Worm (Caenorhabditis elegans) whole organism, L4 larva: Measurements from ENCODE around the gene srw-115.
A peak's percentile ranks its signal among the peaks of the same experiment; 100 is the strongest.

Experiments
- R02D3.7 ChIP-seq: fragments of 150-350 bp; sonication (generic microtip); optimal IDR thresholded peaks from 3 replicates; lab custom pipeline; 2014; ENCODE audit warnings: missing biosample characterization, missing genetic modification characterization
- T20F7.1 ChIP-seq: fragments of 200-800 bp; sonication (Bioruptor generic); optimal IDR thresholded peaks from 2 replicates; lab custom pipeline; 2018; ENCODE audit warnings: mild to moderate bottlenecking, missing genetic modification characterization, missing compliant biosample characterization
- Y48G9A.11 ChIP-seq: fragments of 200-800 bp; sonication (Bioruptor generic); IDR thresholded peaks from 2 replicates; pipeline ENCODE4 v1.3.6; 2022; ENCODE audit warnings: missing genetic modification reagents, missing genetic modification characterization, missing compliant biosample characterization
- aha-1 ChIP-seq: fragments of 150-350 bp; peaks from one replicate; lab custom pipeline; 2014; ENCODE audit warnings: missing biosample characterization, missing genetic modification characterization
- arid-1 ChIP-seq: fragments of 200-800 bp; sonication (Bioruptor generic); conservative IDR thresholded peaks from 2 replicates; pipeline ENCODE4 v1.3.6; 2022; ENCODE audit warnings: missing genetic modification reagents, missing genetic modification characterization, missing compliant biosample characterization
- ceh-28 ChIP-seq: fragments of 150-350 bp; optimal IDR thresholded peaks from 2 replicates; lab custom pipeline; 2014; ENCODE audit warnings: missing biosample characterization, missing genetic modification reagents, missing genetic modification characterization
- ces-1 ChIP-seq: fragments of 150-350 bp; sonication (generic microtip); optimal IDR thresholded peaks from 4 replicates; lab custom pipeline; 2014; ENCODE audit warnings: missing biosample characterization, missing genetic modification reagents, missing genetic modification characterization
- daf-16 ChIP-seq, 3 experiments: sonication (generic microtip); optimal IDR thresholded peaks; 2 replicates each; lab custom pipeline; 2016 to 2017; ENCODE audit warnings: missing genetic modification characterization in 3 of 3, missing genetic modification reagents in 3 of 3, mild to moderate bottlenecking in 2 of 3, missing compliant biosample characterization in 2 of 3, missing biosample characterization in 1 of 3, moderate library complexity in 1 of 3
- daf-8 ChIP-seq: fragments of 200-800 bp; sonication (Bioruptor generic); IDR thresholded peaks from 2 replicates; pipeline ENCODE4 v1.3.6; 2022; ENCODE audit warnings: missing genetic modification characterization, missing compliant biosample characterization
- dmd-6 ChIP-seq: fragments of 200-800 bp; sonication (Bioruptor generic); IDR thresholded peaks from 2 replicates; pipeline ENCODE4 v1.3.6; 2022; ENCODE audit warnings: missing genetic modification reagents, missing genetic modification characterization, missing compliant biosample characterization
- dmd-9 ChIP-seq: fragments of 200-800 bp; sonication (Bioruptor generic); IDR thresholded peaks from 2 replicates; pipeline ENCODE4 v1.3.6; 2022; ENCODE audit warnings: missing genetic modification reagents, missing genetic modification characterization, missing compliant biosample characterization
- duxl-1 ChIP-seq: sonication (generic microtip); optimal IDR thresholded peaks from 2 replicates; lab custom pipeline; 2016; ENCODE audit warnings: mild to moderate bottlenecking, missing genetic modification characterization, moderate library complexity, missing compliant biosample characterization; ENCODE audit not compliant: poor library complexity
- dve-1 ChIP-seq: sonication (generic microtip); optimal IDR thresholded peaks from 2 replicates; lab custom pipeline; 2017; ENCODE audit warnings: antibody characterized with exemption, mild to moderate bottlenecking, missing genetic modification characterization, missing compliant biosample characterization; ENCODE audit not compliant: insufficient read depth
- egl-27 ChIP-seq: sonication (generic microtip); optimal IDR thresholded peaks from 3 replicates; lab custom pipeline; 2017; ENCODE audit warnings: missing biosample characterization, missing genetic modification reagents, missing genetic modification characterization
- fkh-10 ChIP-seq: fragments of 150-350 bp; optimal IDR thresholded peaks from 2 replicates; lab custom pipeline; 2014; ENCODE audit warnings: missing biosample characterization, missing genetic modification reagents, missing genetic modification characterization
- lin-1 ChIP-seq: fragments of 200-800 bp; sonication (Bioruptor generic); IDR thresholded peaks from 2 replicates; pipeline ENCODE4 v1.3.6; 2022; ENCODE audit warnings: missing genetic modification reagents, missing genetic modification characterization, missing compliant biosample characterization
- lsy-2 ChIP-seq, 2 experiments: fragments of 150-350 bp in 1 of 2; sonication (generic microtip) in 1 of 2; optimal IDR thresholded peaks; 2 replicates each; lab custom pipeline; 2014 to 2017; ENCODE audit warnings: missing biosample characterization in 2 of 2, missing genetic modification characterization in 2 of 2
- madf-5 ChIP-seq, 2 experiments: fragments of 200-800 bp; sonication (Bioruptor generic); IDR thresholded peaks; 2 replicates each; pipeline ENCODE4 v1.3.6; 2022; ENCODE audit warnings: missing compliant biosample characterization in 2 of 2, missing genetic modification characterization in 2 of 2
- madf-9 ChIP-seq: fragments of 200-800 bp; sonication (Bioruptor generic); conservative IDR thresholded peaks from 2 replicates; pipeline ENCODE4 v1.3.6; 2022; ENCODE audit warnings: missing genetic modification reagents, missing genetic modification characterization, missing compliant biosample characterization
- mdt-29 ChIP-seq: fragments of 200-800 bp; sonication (Bioruptor generic); IDR thresholded peaks from 2 replicates; pipeline ENCODE4 v1.3.6; 2022; ENCODE audit warnings: missing genetic modification reagents, missing genetic modification characterization, missing compliant biosample characterization
- mxl-2 ChIP-seq: fragments of 200-800 bp; sonication (Bioruptor generic); conservative IDR thresholded peaks from 2 replicates; pipeline ENCODE4 v1.3.6; 2022; ENCODE audit warnings: missing genetic modification reagents, missing genetic modification characterization, missing compliant biosample characterization
- mxl-3 ChIP-seq: fragments of 200-800 bp; sonication (Bioruptor generic); optimal IDR thresholded peaks from 2 replicates; lab custom pipeline; 2018; ENCODE audit warnings: mild to moderate bottlenecking, missing genetic modification characterization, missing compliant biosample characterization
- nhr-102 ChIP-seq: sonication (generic microtip); optimal IDR thresholded peaks from 2 replicates; lab custom pipeline; 2016; ENCODE audit warnings: mild to moderate bottlenecking, missing genetic modification characterization, moderate library complexity, missing compliant biosample characterization
- nhr-11 ChIP-seq: fragments of 150-350 bp; optimal IDR thresholded peaks from 2 replicates; lab custom pipeline; 2014; ENCODE audit warnings: missing biosample characterization, missing genetic modification characterization
- nhr-111 ChIP-seq: fragments of 200-800 bp; sonication (Bioruptor generic); optimal IDR thresholded peaks from 2 replicates; lab custom pipeline; 2018; ENCODE audit warnings: mild to moderate bottlenecking, missing genetic modification characterization, missing compliant biosample characterization
- nhr-25 ChIP-seq: sonication (generic microtip); optimal IDR thresholded peaks from 2 replicates; lab custom pipeline; 2017; ENCODE audit warnings: missing genetic modification characterization, mild to moderate bottlenecking, missing compliant biosample characterization, antibody characterized with exemption, moderate library complexity, borderline replicate concordance; ENCODE audit not compliant: insufficient read depth
- nhr-42 ChIP-seq: fragments of 200-800 bp; sonication (Bioruptor generic); IDR thresholded peaks from 2 replicates; pipeline ENCODE4 v1.3.6; 2022; ENCODE audit warnings: missing genetic modification characterization, missing compliant biosample characterization
- php-3 ChIP-seq: fragments of 200-800 bp; sonication (Bioruptor generic); IDR thresholded peaks from 2 replicates; pipeline ENCODE4 v1.3.6; 2022; ENCODE audit warnings: missing genetic modification reagents, missing genetic modification characterization, missing compliant biosample characterization
- rbr-2 ChIP-seq: sonication (generic microtip); optimal IDR thresholded peaks from 2 replicates; lab custom pipeline; 2016; ENCODE audit warnings: missing genotype, missing genetic modification characterization, missing compliant biosample characterization
- skn-1 ChIP-seq: fragments of 150-350 bp; optimal IDR thresholded peaks from 2 replicates; lab custom pipeline; 2014; ENCODE audit warnings: missing biosample characterization, missing genetic modification characterization
- snpc-1.2 ChIP-seq: fragments of 200-800 bp; sonication (Bioruptor generic); IDR thresholded peaks from 2 replicates; pipeline ENCODE4 v1.3.6; 2022; ENCODE audit warnings: missing genetic modification reagents, missing genetic modification characterization, missing compliant biosample characterization
- spr-3 ChIP-seq: fragments of 200-800 bp; sonication (Bioruptor generic); optimal IDR thresholded peaks from 2 replicates; lab custom pipeline; 2018; ENCODE audit warnings: mild to moderate bottlenecking, missing genetic modification characterization, missing compliant biosample characterization
- unc-62 ChIP-seq, 3 experiments: fragments of 150-350 bp in 1 of 3; sonication (generic microtip); optimal IDR thresholded peaks in 2 of 3; peaks in 1 of 3; 1 replicate in 1 of 3; 2 replicates in 2 of 3; lab custom pipeline; 2014 to 2017; ENCODE audit warnings: missing biosample characterization in 3 of 3, missing genetic modification characterization in 3 of 3, missing genetic modification reagents in 3 of 3, missing genotype in 1 of 3
- zip-11 ChIP-seq: fragments of 200-800 bp; sonication (Bioruptor generic); IDR thresholded peaks from 2 replicates; pipeline ENCODE4 v1.3.6; 2022; ENCODE audit warnings: missing genetic modification characterization, missing compliant biosample characterization
- zip-2 ChIP-seq: fragments of 150-350 bp; optimal IDR thresholded peaks from 2 replicates; lab custom pipeline; 2014; ENCODE audit warnings: missing biosample characterization, missing genetic modification characterization
- ztf-11 ChIP-seq: fragments of 150-350 bp; optimal IDR thresholded peaks from 2 replicates; lab custom pipeline; 2014; ENCODE audit warnings: missing biosample characterization, missing genetic modification characterization

srw-115 gene

DNA sequence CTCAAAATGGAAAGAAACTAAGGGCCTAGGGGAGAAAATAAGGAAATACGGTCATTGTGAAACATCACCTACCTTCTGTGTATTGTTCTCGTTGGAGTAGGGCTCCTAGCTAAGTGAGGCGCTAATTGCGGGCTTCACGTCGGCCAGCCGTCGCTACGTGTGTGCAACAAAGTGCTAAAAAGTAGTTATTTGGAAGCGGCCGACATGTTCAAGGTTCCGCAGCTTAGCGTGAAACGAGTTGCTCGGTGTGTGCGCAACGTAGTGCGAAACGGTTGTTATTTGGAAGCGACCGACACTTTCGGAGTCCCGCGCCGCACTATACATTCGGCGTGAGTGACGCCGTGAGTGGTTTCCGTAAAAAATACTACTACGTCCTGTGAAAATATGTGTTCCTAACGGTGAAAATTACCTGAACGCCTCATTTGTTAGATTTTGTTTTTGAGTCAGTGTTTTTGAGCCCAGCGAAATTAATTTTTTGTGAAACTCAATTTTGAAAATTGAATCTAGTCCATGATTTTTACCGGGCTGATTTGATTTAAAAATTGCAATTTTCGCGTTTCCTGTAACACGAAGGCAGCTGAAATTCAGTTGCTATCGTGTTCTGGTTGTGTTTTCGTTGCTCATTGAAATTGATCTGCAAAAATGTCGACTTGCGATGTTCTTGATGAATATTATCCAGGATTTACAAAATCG lies 22.3 kb downstream of the srw-115 start, which contains the start of gene srw-129:
Gene srw-129, plus strand, starts transcription at position 643 of the 693 bp plus-strand sequence.
- TF ChIP-seq aha-1 (tag; lab: Kevin White, UChicago): peak; percentile 91
- 0 out of 2 replicates have a peak, but pooled peaks have one; percentile 19 for TF ChIP-seq snpc-1.2 (GFP tag; lab: Robert Waterston, UW)
- TF ChIP-seq Y48G9A.11 (GFP tag; lab: Robert Waterston, UW): 0 out of 2 replicates have a peak, but pooled peaks have one; percentile 54
- TF ChIP-seq lsy-2 (tag; optimal IDR thresholded peaks at IDR 0.05; lab: Kevin White, UChicago): no peak
- TF ChIP-seq lin-1 (GFP tag; lab: Robert Waterston, UW): no peak
- no peak for TF ChIP-seq rbr-2
- TF ChIP-seq mdt-29 (GFP tag; lab: Robert Waterston, UW): no peak

- no peak for TF ChIP-seq T20F7.1
- no peak for TF ChIP-seq dmd-9 (GFP tag; lab: Robert Waterston, UW)
- no peak for TF ChIP-seq duxl-1
- TF ChIP-seq spr-3 (GFP tag; lab: Kevin White, UChicago): no peak
- TF ChIP-seq egl-27 (tag; lab: Kevin White, UChicago): no peak
- TF ChIP-seq zip-2 (tag; lab: Kevin White, UChicago): no peak
- no peak for TF ChIP-seq mxl-3 (GFP tag; lab: Kevin White, UChicago)
- TF ChIP-seq dve-1 (tag; lab: Kevin White, UChicago): no peak
- TF ChIP-seq php-3 (GFP tag; lab: Robert Waterston, UW): no peak
- no peak for TF ChIP-seq snpc-1.2 (GFP tag; lab: Robert Waterston, UW)
- TF ChIP-seq arid-1 (GFP tag; lab: Robert Waterston, UW): no peak
- no peak for TF ChIP-seq mxl-2
- TF ChIP-seq nhr-42 (GFP tag; lab: Robert Waterston, UW): no peak
- no peak for TF ChIP-seq madf-9 (GFP tag; lab: Robert Waterston, UW)
- no peak for TF ChIP-seq Y48G9A.11 (GFP tag; lab: Robert Waterston, UW)
- no peak for TF ChIP-seq nhr-111
These were observed 28.9 kb downstream of the srw-115 start, which contains the start of gene srh-88 for ce11 chrV:2964786-2965185. TSS of gene srh-88 (minus strand) at chrV:2964886.

- TF ChIP-seq nhr-102 (no peak), unc-62 (GFP tag; optimal IDR thresholded peaks at IDR 0.05 in 1 of 2; lab: Kevin White, UChicago) (peak in 1 of 2 experiments; percentile 60), unc-62 (tag; optimal IDR thresholded peaks at IDR 0.05; lab: Kevin White, UChicago) (no peak), aha-1 (tag; lab: Kevin White, UChicago) (peak; percentile 40)
These were observed 30.8 kb downstream of the srw-115 start, which contains the start of gene srw-138 for ce11 chrV:2962960-2963359. TSS of gene srw-138 (minus strand) at chrV:2963060.

ce11 chrV:2960894-2961293 lies 32.8 kb downstream of the srw-115 start, which contains the start of gene srw-144:
TSS of gene srw-144 (minus strand) at chrV:2960994.
- TF ChIP-seq aha-1 (tag; lab: Kevin White, UChicago) (no peak), fkh-10 (no peak), ces-1 (GFP tag; lab: Kevin White, UChicago) (no peak), skn-1 (no peak), mdt-29 (GFP tag; lab: Robert Waterston, UW) (no peak), R02D3.7 (tag; lab: Kevin White, UChicago) (no peak), ztf-11 (tag; lab: Kevin White, UChicago) (no peak), daf-8 (no peak), snpc-1.2 (GFP tag; lab: Robert Waterston, UW) (no peak), zip-11 (GFP tag; lab: Robert Waterston, UW) (no peak), lin-1 (GFP tag; lab: Robert Waterston, UW) (no peak), daf-16 (GFP tag; optimal IDR thresholded peaks at IDR 0.05; lab: Kevin White, UChicago) (no peak), daf-16 (tag; optimal IDR thresholded peaks at IDR 0.05; lab: Kevin White, UChicago) (no peak), ceh-28 (tag; lab: Kevin White, UChicago) (no peak), dmd-9 (GFP tag; lab: Robert Waterston, UW) (no peak), nhr-25 (tag; lab: Kevin White, UChicago) (no peak), madf-5 (GFP tag; IDR thresholded peaks at IDR 0.05; lab: Robert Waterston, UW) (no peak), duxl-1 (no peak), madf-9 (GFP tag; lab: Robert Waterston, UW) (no peak), dmd-6 (no peak), nhr-11 (tag; lab: Kevin White, UChicago) (no peak)
